Fruit fly (Drosophila melanogaster): Measurements from ENCODE around the gene wol.

dm6 chr2L:8274127-8274526 is 28.7 kb downstream of the wol start:
- no peak for TF ChIP-seq pan (optimal IDR thresholded peaks at IDR 0.05)
- no peak for TF ChIP-seq pan (GFP tag; optimal IDR thresholded peaks at IDR 0.05 in 1 of 2, IDR thresholded peaks at IDR 0.05 in 1 of 2)
- no peak for TF ChIP-seq ato (GFP tag; IDR thresholded peaks at IDR 0.05; ENCODE audit: partially characterized antibody)
- no peak for TF ChIP-seq Ravus (GFP tag; IDR thresholded peaks at IDR 0.05)
- TF ChIP-seq tgo (GFP tag; IDR thresholded peaks at IDR 0.05): no peak
- TF ChIP-seq CG6813 (GFP tag; optimal IDR thresholded peaks at IDR 0.05): no peak
- no peak for TF ChIP-seq Hmx (GFP tag; optimal IDR thresholded peaks at IDR 0.05)
- TF ChIP-seq CG6854 (GFP tag; optimal IDR thresholded peaks at IDR 0.05): no peak
- no peak for TF ChIP-seq Side (GFP tag; optimal IDR thresholded peaks at IDR 0.05)
- TF ChIP-seq pnt (GFP tag; optimal IDR thresholded peaks at IDR 0.05): no peak
- TF ChIP-seq jing (GFP tag; optimal IDR thresholded peaks at IDR 0.05): no peak
